Worm (Caenorhabditis elegans): ENCODE measurements around the gene F56B3.4.
A peak's percentile ranks its signal among the peaks of the same experiment; 100 is the strongest.

F56B3.4 gene

ce11 chrIV:763377-764063 is 30.6 kb downstream of the F56B3.4 start, which contains the start of gene col-103 (continued):
- TF ChIP-seq C34B4.2 (tag; optimal IDR thresholded peaks at IDR 0.05) (no peak), tbx-2 (tag; optimal IDR thresholded peaks at IDR 0.05) (no peak), lin-15B (tag; optimal IDR thresholded peaks at IDR 0.05) (no peak), F16B12.6 (tag; optimal IDR thresholded peaks at IDR 0.05) (no peak), nhr-11 (tag; optimal IDR thresholded peaks at IDR 0.05) (no peak), alr-1 (tag; optimal IDR thresholded peaks at IDR 0.05; ENCODE audit: borderline replicate concordance) (no peak), fos-1 (tag; optimal IDR thresholded peaks at IDR 0.05) (no peak), nhr-71 (tag; optimal IDR thresholded peaks at IDR 0.05) (peak; percentile 60), hlh-4 (tag; optimal IDR thresholded peaks at IDR 0.05) (no peak), sup-37 (GFP tag; optimal IDR thresholded peaks at IDR 0.05) (no peak), nhr-76 (tag; optimal IDR thresholded peaks at IDR 0.05) (no peak), hlh-17 (GFP tag; optimal IDR thresholded peaks at IDR 0.05; ENCODE audit: borderline replicate concordance) (no peak), aha-1 (tag; optimal IDR thresholded peaks at IDR 0.05) (no peak), ama-1 (optimal IDR thresholded peaks at IDR 0.05) (peak; percentile 81), nhr-47 (tag; optimal IDR thresholded peaks at IDR 0.05) (no peak), C04F5.9 (tag; optimal IDR thresholded peaks at IDR 0.05) (no peak), ces-1 (GFP tag; optimal IDR thresholded peaks at IDR 0.05) (no peak), pax-3 (tag; optimal IDR thresholded peaks at IDR 0.05) (no peak), C16A3.4 (tag; optimal IDR thresholded peaks at IDR 0.05) (peak; percentile 20), pqm-1 (tag; optimal IDR thresholded peaks at IDR 0.05) (no peak), efl-1 (optimal IDR thresholded peaks at IDR 0.05) (peak; percentile 17 to 37), efl-1 (GFP tag; optimal IDR thresholded peaks at IDR 0.05 in 1 of 2) (peak; percentile 7 to 90), elt-3 (tag; optimal IDR thresholded peaks at IDR 0.05) (peak in 3 of 6 experiments; percentile 21 to 43 (median 24)), dsc-1 (tag; optimal IDR thresholded peaks at IDR 0.05) (no peak), xbp-1 (tag; optimal IDR thresholded peaks at IDR 0.05) (no peak), pag-3 (tag; optimal IDR thresholded peaks at IDR 0.05; ENCODE audit: borderline replicate concordance, insufficient read depth) (peak; percentile 67), irx-1 (tag; optimal IDR thresholded peaks at IDR 0.05) (no peak), snu-23 (GFP tag; optimal IDR thresholded peaks at IDR 0.05) (peak; percentile 77), ets-5 (GFP tag; IDR thresholded peaks at IDR 0.05) (0 out of 2 replicates have a peak, but pooled peaks have one; percentile 27), nhr-12 (tag; optimal IDR thresholded peaks at IDR 0.05) (no peak), elt-2 (tag; optimal IDR thresholded peaks at IDR 0.05) (no peak), nhr-90 (tag; optimal IDR thresholded peaks at IDR 0.05; ENCODE audit: poor library complexity) (peak; percentile 32), aly-2 (tag; optimal IDR thresholded peaks at IDR 0.05) (no peak), rnt-1 (tag; optimal IDR thresholded peaks at IDR 0.05) (no peak), nhr-237 (tag; optimal IDR thresholded peaks at IDR 0.05) (no peak), mdl-1 (tag; optimal IDR thresholded peaks at IDR 0.05) (peak in 1 of 2 experiments; percentile 1), ceh-82 (tag; optimal IDR thresholded peaks at IDR 0.05) (no peak), sptf-1 (tag; optimal IDR thresholded peaks at IDR 0.05) (no peak), unc-30 (tag; optimal IDR thresholded peaks at IDR 0.05) (no peak), egl-27 (tag; optimal IDR thresholded peaks at IDR 0.05) (no peak), mab-9 (GFP tag; IDR thresholded peaks at IDR 0.05) (no peak), grh-1 (GFP tag; IDR thresholded peaks at IDR 0.05) (no peak), dpl-1 (GFP tag; optimal IDR thresholded peaks at IDR 0.05) (peak; percentile 24 to 47 (median 25)), lin-35 (GFP tag; optimal IDR thresholded peaks at IDR 0.05) (peak; percentile 18 to 61), lin-14 (GFP tag; optimal IDR thresholded peaks at IDR 0.05) (peak; percentile 89)
